Fruit fly (Drosophila melanogaster) whole organism, embryonic: ENCODE data around the gene CG14947.

ENCODE experiments used
- Blimp-1 ChIP-seq: fragments of 200-800 bp; sonication (Bioruptor generic); optimal IDR thresholded peaks from 3 replicates; lab custom pipeline; 2018; ENCODE audit warnings: missing biosample characterization, missing genetic modification characterization, mild to moderate bottlenecking, moderate library complexity, missing genetic modification reagents
- CG10431 ChIP-seq: fragments of 200-800 bp; sonication (Bioruptor generic); optimal IDR thresholded peaks from 3 replicates; lab custom pipeline; 2018; ENCODE audit warnings: missing biosample characterization, mild to moderate bottlenecking, missing genetic modification characterization
- CG10462 ChIP-seq: fragments of 200-800 bp; sonication (Bioruptor generic); optimal IDR thresholded peaks from 2 replicates; lab custom pipeline; 2016; ENCODE audit warnings: missing biosample characterization, missing genetic modification characterization
- CG11398 ChIP-seq: fragments of 200-800 bp; sonication (Bioruptor generic); optimal IDR thresholded peaks from 2 replicates; lab custom pipeline; 2016; ENCODE audit warnings: missing biosample characterization, missing genetic modification characterization
- CG12104 ChIP-seq: fragments of 200-800 bp; sonication (Bioruptor generic); optimal IDR thresholded peaks from 3 replicates; lab custom pipeline; 2016; ENCODE audit warnings: missing biosample characterization, missing genetic modification characterization
- CG12659 ChIP-seq: fragments of 200-800 bp; sonication (Bioruptor generic); optimal IDR thresholded peaks from 3 replicates; lab custom pipeline; 2017; ENCODE audit warnings: mild to moderate bottlenecking, missing biosample characterization, missing genetic modification reagents, missing genetic modification characterization
- CG14667 ChIP-seq: fragments of 200-800 bp; sonication (Bioruptor generic); IDR thresholded peaks from 2 replicates; pipeline ENCODE4 v1.3.6; 2022; ENCODE audit warnings: missing biosample characterization, missing genetic modification characterization
- CG14860 ChIP-seq: fragments of 200-800 bp; sonication (Bioruptor generic); IDR thresholded peaks from 3 replicates; pipeline ENCODE4 v1.3.6; 2022; ENCODE audit warnings: missing biosample characterization, missing genetic modification characterization; ENCODE audit not compliant: partially characterized antibody
- CG16813 ChIP-seq: fragments of 200-800 bp; sonication (Bioruptor generic); IDR thresholded peaks from 3 replicates; pipeline ENCODE4 v1.3.6; 2022; ENCODE audit warnings: missing biosample characterization, missing genetic modification characterization; ENCODE audit not compliant: partially characterized antibody
- CG17612 ChIP-seq: fragments of 200-800 bp; sonication (Bioruptor generic); IDR thresholded peaks from 2 replicates; pipeline ENCODE4 v1.3.6; 2022; ENCODE audit warnings: missing biosample characterization, missing genetic modification characterization
- CG2712 ChIP-seq: fragments of 200-800 bp; optimal IDR thresholded peaks from 3 replicates; lab custom pipeline; 2019; ENCODE audit warnings: missing biosample characterization, mild to moderate bottlenecking, missing genetic modification characterization, moderate library complexity
- CG2889 ChIP-seq: fragments of 200-800 bp; sonication (Bioruptor generic); IDR thresholded peaks from 3 replicates; pipeline ENCODE4 v1.3.6; 2022; ENCODE audit warnings: missing biosample characterization, missing genetic modification characterization
- CG31224 ChIP-seq: fragments of 200-800 bp; sonication (Bioruptor generic); IDR thresholded peaks from 2 replicates; pipeline ENCODE4 v1.3.6; 2022; ENCODE audit warnings: missing biosample characterization, missing genetic modification characterization
- CG3281 ChIP-seq: fragments of 200-800 bp; sonication (Bioruptor generic); optimal IDR thresholded peaks from 3 replicates; lab custom pipeline; 2017; ENCODE audit warnings: missing biosample characterization, mild to moderate bottlenecking, missing genetic modification characterization
- CG4282 ChIP-seq: fragments of 200-800 bp; sonication (Bioruptor generic); optimal IDR thresholded peaks from 2 replicates; lab custom pipeline; 2016; ENCODE audit warnings: missing biosample characterization, missing genetic modification characterization
- CG4424 ChIP-seq: fragments of 200-800 bp; sonication (Bioruptor generic); optimal IDR thresholded peaks from 3 replicates; lab custom pipeline; 2016; ENCODE audit warnings: missing biosample characterization, missing genetic modification characterization
- CG5245 ChIP-seq: fragments of 200-800 bp; sonication (Bioruptor generic); optimal IDR thresholded peaks from 3 replicates; lab custom pipeline; 2016; ENCODE audit warnings: missing biosample characterization, missing genetic modification characterization
- CG8388 ChIP-seq: fragments of 200-800 bp; sonication (Bioruptor generic); optimal IDR thresholded peaks from 2 replicates; lab custom pipeline; 2019; ENCODE audit warnings: missing biosample characterization, mild to moderate bottlenecking, missing genetic modification characterization, moderate library complexity
- Camta ChIP-seq: fragments of 200-800 bp; sonication (Bioruptor generic); optimal IDR thresholded peaks from 2 replicates; lab custom pipeline; 2016; ENCODE audit warnings: missing biosample characterization, missing genetic modification characterization
- CrebB ChIP-seq: fragments of 200-800 bp; sonication (Bioruptor generic); optimal IDR thresholded peaks from 3 replicates; lab custom pipeline; 2018; ENCODE audit warnings: missing biosample characterization, mild to moderate bottlenecking, missing genetic modification characterization
- Dad ChIP-seq: fragments of 200-800 bp; sonication (Bioruptor generic); optimal IDR thresholded peaks from 3 replicates; lab custom pipeline; 2016; ENCODE audit warnings: missing biosample characterization, missing genetic modification characterization
- Drgx ChIP-seq: fragments of 200-800 bp; sonication (Bioruptor generic); IDR thresholded peaks from 2 replicates; pipeline ENCODE4 v1.3.6; 2022; ENCODE audit warnings: missing biosample characterization, missing genetic modification characterization
- H15 ChIP-seq: fragments of 200-800 bp; sonication (Bioruptor generic); IDR thresholded peaks from 3 replicates; pipeline ENCODE4 v1.3.6; 2022; ENCODE audit warnings: missing biosample characterization, missing genetic modification characterization
- HLHmδ ChIP-seq: fragments of 200-800 bp; sonication (Bioruptor generic); optimal IDR thresholded peaks from 2 replicates; lab custom pipeline; 2018; ENCODE audit warnings: missing biosample characterization, mild to moderate bottlenecking, missing genetic modification characterization, moderate library complexity
- Hr39 ChIP-seq: fragments of >200 bp; optimal IDR thresholded peaks from 2 replicates; lab custom pipeline; 2017
- NC2β ChIP-seq: fragments of 200-800 bp; sonication (Bioruptor generic); optimal IDR thresholded peaks from 2 replicates; lab custom pipeline; 2016; ENCODE audit warnings: missing biosample characterization, missing genetic modification characterization
- NFAT ChIP-seq: fragments of 200-800 bp; sonication (Bioruptor generic); IDR thresholded peaks from 2 replicates; pipeline ENCODE4 v1.3.6; 2022; ENCODE audit warnings: missing biosample characterization, missing genetic modification characterization
- Oaz ChIP-seq: fragments of 200-800 bp; sonication (Bioruptor generic); IDR thresholded peaks from 2 replicates; pipeline ENCODE4 v1.3.6; 2022; ENCODE audit warnings: missing biosample characterization, missing genetic modification characterization
- Pdp1 ChIP-seq, 2 experiments: fragments of 200-800 bp; sonication (Bioruptor generic); optimal IDR thresholded peaks; 3 replicates each; lab custom pipeline; 2016; ENCODE audit warnings: missing biosample characterization in 2 of 2, missing genetic modification characterization in 2 of 2, mild to moderate bottlenecking in 1 of 2, moderate library complexity in 1 of 2
- Ptx1 ChIP-seq: fragments of 200-800 bp; sonication (Bioruptor generic); IDR thresholded peaks from 2 replicates; pipeline ENCODE4 v1.3.6; 2022; ENCODE audit warnings: missing biosample characterization, missing genetic modification characterization
- Ravus ChIP-seq: fragments of 200-800 bp; sonication (Bioruptor generic); IDR thresholded peaks from 2 replicates; pipeline ENCODE4 v1.3.6; 2022; ENCODE audit warnings: missing biosample characterization, missing genetic modification characterization
- Sin3A ChIP-seq: fragments of >200 bp; optimal IDR thresholded peaks from 2 replicates; lab custom pipeline; 2018
- Tbp ChIP-seq: fragments of >200 bp; optimal IDR thresholded peaks from 2 replicates; lab custom pipeline; 2018; ENCODE audit warnings: missing biosample characterization, missing genetic modification characterization
- Vsx1 ChIP-seq: fragments of 200-800 bp; sonication (Bioruptor generic); optimal IDR thresholded peaks from 2 replicates; lab custom pipeline; 2017; ENCODE audit warnings: missing biosample characterization, mild to moderate bottlenecking, missing genetic modification characterization, missing genetic modification reagents
- crol ChIP-seq: fragments of 200-800 bp; sonication (Bioruptor generic); IDR thresholded peaks from 2 replicates; pipeline ENCODE4 v1.3.6; 2022; ENCODE audit warnings: missing biosample characterization, missing genetic modification characterization
- crp ChIP-seq, 2 experiments: fragments of 200-800 bp; sonication (Bioruptor generic); optimal IDR thresholded peaks; 2 replicates in 1 of 2; 3 replicates in 1 of 2; lab custom pipeline; 2017; ENCODE audit warnings: missing biosample characterization in 2 of 2, missing genetic modification characterization in 2 of 2, mild to moderate bottlenecking in 1 of 2, moderate library complexity in 1 of 2
- dimm ChIP-seq: fragments of 200-800 bp; sonication (Bioruptor generic); IDR thresholded peaks from 2 replicates; pipeline ENCODE4 v1.3.6; 2022; ENCODE audit warnings: missing biosample characterization, missing genetic modification characterization
- esg ChIP-seq: fragments of 200-800 bp; sonication (Bioruptor generic); conservative IDR thresholded peaks from 2 replicates; pipeline ENCODE4 v1.3.6; 2022; ENCODE audit warnings: missing biosample characterization, missing genetic modification characterization
- gem ChIP-seq: fragments of 200-800 bp; sonication (Bioruptor generic); optimal IDR thresholded peaks from 2 replicates; lab custom pipeline; 2019; ENCODE audit warnings: missing biosample characterization, mild to moderate bottlenecking, missing genetic modification characterization, moderate library complexity
- insv ChIP-seq, 2 experiments: fragments of 200-800 bp; sonication (Bioruptor generic); optimal IDR thresholded peaks; 3 replicates each; lab custom pipeline; 2016 to 2018; ENCODE audit warnings: missing biosample characterization in 2 of 2, missing genetic modification characterization in 2 of 2
- inv ChIP-seq: fragments of 200-800 bp; sonication (Bioruptor generic); IDR thresholded peaks from 2 replicates; pipeline ENCODE4 v1.3.6; 2022; ENCODE audit warnings: missing biosample characterization, missing genetic modification characterization; ENCODE audit not compliant: partially characterized antibody
- ken ChIP-seq: fragments of 200-800 bp; sonication (Bioruptor generic); IDR thresholded peaks from 3 replicates; pipeline ENCODE4 v1.3.6; 2022; ENCODE audit warnings: missing biosample characterization, missing genetic modification characterization
- knrl ChIP-seq: fragments of 200-800 bp; sonication (Bioruptor generic); IDR thresholded peaks from 3 replicates; pipeline ENCODE4 v1.3.6; 2022; ENCODE audit warnings: missing biosample characterization, missing genetic modification characterization; ENCODE audit not compliant: partially characterized antibody
- maf-S ChIP-seq: fragments of 200-800 bp; sonication (Bioruptor generic); optimal IDR thresholded peaks from 2 replicates; lab custom pipeline; 2016; ENCODE audit warnings: missing biosample characterization, missing genetic modification characterization
- mld ChIP-seq: fragments of 200-800 bp; sonication (Bioruptor generic); IDR thresholded peaks from 3 replicates; pipeline ENCODE4 v1.3.6; 2022; ENCODE audit warnings: missing biosample characterization, missing genetic modification characterization; ENCODE audit not compliant: partially characterized antibody
- sd ChIP-seq: fragments of 200-800 bp; sonication (Bioruptor generic); optimal IDR thresholded peaks from 3 replicates; lab custom pipeline; 2018; ENCODE audit warnings: missing biosample characterization, mild to moderate bottlenecking, missing genetic modification characterization, moderate library complexity
- slbo ChIP-seq: fragments of 200-800 bp; sonication (Bioruptor generic); IDR thresholded peaks from 2 replicates; pipeline ENCODE4 v1.3.6; 2022; ENCODE audit warnings: missing biosample characterization, missing genetic modification characterization
- tx ChIP-seq: fragments of 200-800 bp; sonication (Bioruptor generic); optimal IDR thresholded peaks from 2 replicates; lab custom pipeline; 2016; ENCODE audit warnings: missing biosample characterization, missing genetic modification characterization
- wdn ChIP-seq: fragments of 200-800 bp; sonication (Bioruptor generic); IDR thresholded peaks from 2 replicates; pipeline ENCODE4 v1.3.6; 2022; ENCODE audit warnings: missing biosample characterization, missing genetic modification characterization
- wor ChIP-seq: fragments of 200-800 bp; sonication (Bioruptor generic); IDR thresholded peaks from 2 replicates; pipeline ENCODE4 v1.3.6; 2022; ENCODE audit warnings: missing biosample characterization, missing genetic modification characterization
- zen ChIP-seq: fragments of 200-800 bp; sonication (Bioruptor generic); optimal IDR thresholded peaks from 3 replicates; lab custom pipeline; 2018; ENCODE audit warnings: missing biosample characterization, mild to moderate bottlenecking, missing genetic modification characterization, moderate library complexity

The CG14947 gene

dm6 chr2L:12108779-12109564, 33.1 kb downstream of the CG14947 start, which contains the start of the genes Rab6 and Phae1 (continued):
- peak; percentile 73 for TF ChIP-seq CG16813 (GFP tag; lab: Robert Waterston, UW)
- TF ChIP-seq CG4282 (GFP tag; lab: Kevin White, UChicago), result no peak
- peak; percentile 62; the same call in 1 of the 2 replicates for TF ChIP-seq NFAT (GFP tag; lab: Robert Waterston, UW)
- no peak for TF ChIP-seq Ptx1 (GFP tag; lab: Robert Waterston, UW)
- no peak for TF ChIP-seq CG4424 (GFP tag; lab: Kevin White, UChicago)
- peak; percentile 86 for TF ChIP-seq sd (tag; lab: Kevin White, UChicago)
- no peak for TF ChIP-seq Dad (GFP tag; lab: Kevin White, UChicago)
- TF ChIP-seq CG2712 (tag; lab: Kevin White, UChicago), result peak; percentile 34
- no peak for TF ChIP-seq HLHmδ (GFP tag; lab: Kevin White, UChicago)
- no peak for TF ChIP-seq H15
- no peak for TF ChIP-seq CG14667
- TF ChIP-seq mld (GFP tag; lab: Robert Waterston, UW), result no peak
- TF ChIP-seq CG2889, result no peak
- TF ChIP-seq CG14860 (GFP tag; lab: Robert Waterston, UW), result peak; percentile 75
- TF ChIP-seq zen (tag; lab: Kevin White, UChicago), result peak; percentile 0
- TF ChIP-seq tx (GFP tag; lab: Kevin White, UChicago), result no peak
- TF ChIP-seq Drgx (GFP tag; lab: Robert Waterston, UW), result no peak
- no peak for TF ChIP-seq CG11398 (GFP tag; lab: Kevin White, UChicago)
- no peak for TF ChIP-seq Tbp (GFP tag; lab: Kevin White, UChicago)
- TF ChIP-seq CG17612, result no peak
- no peak for TF ChIP-seq Blimp-1 (GFP tag; lab: Kevin White, UChicago)
- peak; percentile 27 for TF ChIP-seq CG10462 (GFP tag; lab: Kevin White, UChicago)
- no peak for TF ChIP-seq Ravus
- TF ChIP-seq gem (tag; lab: Kevin White, UChicago), result no peak
- TF ChIP-seq CG5245 (GFP tag; lab: Kevin White, UChicago), result no peak
- peak; percentile 45 for TF ChIP-seq Sin3A (lab: Kevin White, UChicago)
- no peak for TF ChIP-seq ken (GFP tag; lab: Robert Waterston, UW)
- no peak for TF ChIP-seq CG3281
- no peak for TF ChIP-seq dimm (GFP tag; lab: Robert Waterston, UW)
- no peak for TF ChIP-seq insv (GFP tag; optimal IDR thresholded peaks at IDR 0.05; lab: Kevin White, UChicago)
- no peak for TF ChIP-seq Vsx1 (GFP tag; lab: Kevin White, UChicago)
- TF ChIP-seq slbo (GFP tag; lab: Robert Waterston, UW), result no peak
- TF ChIP-seq Pdp1 (GFP tag; optimal IDR thresholded peaks at IDR 0.05; lab: Kevin White, UChicago), result peak in 1 of 2 experiments; percentile 27
- TF ChIP-seq CrebB, result no peak
- no peak for TF ChIP-seq esg (GFP tag; lab: Robert Waterston, UW)
- no peak for TF ChIP-seq Oaz (GFP tag; lab: Robert Waterston, UW)
- peak; percentile 82 for TF ChIP-seq knrl
- TF ChIP-seq wor (GFP tag; lab: Robert Waterston, UW), result no peak
- TF ChIP-seq maf-S, result no peak
- no peak for TF ChIP-seq NC2β (GFP tag; lab: Kevin White, UChicago)
- TF ChIP-seq CG31224 (GFP tag; lab: Robert Waterston, UW), result no peak
- TF ChIP-seq wdn (GFP tag; lab: Robert Waterston, UW), result no peak
- peak; percentile 72; the same call in 1 of the 2 replicates for TF ChIP-seq inv
- TF ChIP-seq crol (GFP tag; lab: Robert Waterston, UW), result peak; percentile 83
- TF ChIP-seq crp (GFP tag; optimal IDR thresholded peaks at IDR 0.05; lab: Kevin White, UChicago), result no peak
- no peak for TF ChIP-seq Hr39 (lab: Kevin White, UChicago)
- TF ChIP-seq Camta, result no peak
- TF ChIP-seq CG8388, result no peak
- no peak for TF ChIP-seq CG12104 (GFP tag; lab: Kevin White, UChicago)
- peak; percentile 8 for TF ChIP-seq CG12659 (GFP tag; lab: Kevin White, UChicago)
- no peak for TF ChIP-seq CG10431 (GFP tag; lab: Kevin White, UChicago)
